Fruit fly (Drosophila melanogaster) Kc167 (cell line): ENCODE results near the gene Smr.
A peak's percentile ranks its signal among the peaks of the same experiment; 100 is the strongest.

Experiments
- Myc ChIP-seq: fragments of >200 bp; optimal IDR thresholded peaks from 2 replicates; lab custom pipeline; 2017; ENCODE audit warnings: missing external identifiers
- Sin3A ChIP-seq: fragments of >200 bp; optimal IDR thresholded peaks from 2 replicates; lab custom pipeline; 2018; ENCODE audit warnings: missing external identifiers
- h ChIP-seq: fragments of >200 bp; optimal IDR thresholded peaks from 3 replicates; lab custom pipeline; 2018; ENCODE audit warnings: missing external identifiers
- insv ChIP-seq: fragments of >200 bp; optimal IDR thresholded peaks from 3 replicates; lab custom pipeline; 2018; ENCODE audit warnings: missing external identifiers
- psq ChIP-seq: fragments of >200 bp; optimal IDR thresholded peaks from 2 replicates; lab custom pipeline; 2017; ENCODE audit warnings: missing external identifiers
- ttk ChIP-seq: sonication (Bioruptor generic); optimal IDR thresholded peaks from 2 replicates; lab custom pipeline; 2017; ENCODE audit warnings: missing external identifiers

Smr gene

dm6 chrX:12665112-12665795 lies 77.2 kb downstream of the Smr start:
- no peak for TF ChIP-seq psq (lab: Kevin White, UChicago)
- peak; percentile 81 for TF ChIP-seq insv (lab: Kevin White, UChicago)
- TF ChIP-seq h (lab: Kevin White, UChicago): peak; percentile 64

dm6 chrX:12664117-12664783 lies 78.2 kb downstream of the Smr start:
- TF ChIP-seq h (lab: Kevin White, UChicago): no peak
- TF ChIP-seq Sin3A: no peak
- TF ChIP-seq insv (lab: Kevin White, UChicago): no peak
- no peak for TF ChIP-seq Myc (lab: Kevin White, UChicago)
- no peak for TF ChIP-seq ttk
- no peak for TF ChIP-seq psq (lab: Kevin White, UChicago)

dm6 chrX:12663464-12663938 lies 78.9 kb downstream of the Smr start:
- TF ChIP-seq Myc (lab: Kevin White, UChicago) (no peak), ttk (no peak), h (lab: Kevin White, UChicago) (no peak), insv (lab: Kevin White, UChicago) (no peak), psq (lab: Kevin White, UChicago) (no peak), Sin3A (no peak)

- TF ChIP-seq ttk: no peak
- no peak for TF ChIP-seq psq (lab: Kevin White, UChicago)
- TF ChIP-seq Myc (lab: Kevin White, UChicago): no peak
- TF ChIP-seq h (lab: Kevin White, UChicago): no peak
- TF ChIP-seq insv (lab: Kevin White, UChicago): no peak
- no peak for TF ChIP-seq Sin3A
Observed at dm6 chrX:12662679-12663463, 79.5 kb downstream of the Smr start.

- no peak for TF ChIP-seq h (lab: Kevin White, UChicago)
- TF ChIP-seq insv (lab: Kevin White, UChicago): no peak
- TF ChIP-seq ttk: no peak
- TF ChIP-seq Sin3A: no peak
- no peak for TF ChIP-seq psq (lab: Kevin White, UChicago)
- TF ChIP-seq Myc (lab: Kevin White, UChicago): no peak
Observed at dm6 chrX:12661435-12661949, 80.9 kb downstream of the Smr start.

dm6 chrX:12660030-12660630 lies 82.3 kb downstream of the Smr start:
- TF ChIP-seq ttk (no peak), psq (lab: Kevin White, UChicago) (no peak)

dm6 chrX:12658999-12659560 lies 83.3 kb downstream of the Smr start, which contains the start of gene Tis11:
TSS of gene Tis11 (plus strand) at chrX:12659415.
- TF ChIP-seq insv (lab: Kevin White, UChicago) (no peak), ttk (no peak), Sin3A (no peak), psq (lab: Kevin White, UChicago) (no peak), Myc (lab: Kevin White, UChicago) (no peak), h (lab: Kevin White, UChicago) (no peak)

- TF ChIP-seq Sin3A (no peak), Myc (lab: Kevin White, UChicago) (no peak), insv (lab: Kevin White, UChicago) (no peak), psq (lab: Kevin White, UChicago) (no peak), h (lab: Kevin White, UChicago) (no peak), ttk (no peak)
Observed at dm6 chrX:12658400-12658998, 83.9 kb downstream of the Smr start.

dm6 chrX:12654288-12654729 lies 88.1 kb downstream of the Smr start:
- TF ChIP-seq Myc (lab: Kevin White, UChicago) (no peak), h (lab: Kevin White, UChicago) (no peak), insv (lab: Kevin White, UChicago) (no peak), psq (lab: Kevin White, UChicago) (no peak), Sin3A (no peak), ttk (no peak)

- TF ChIP-seq Myc (lab: Kevin White, UChicago) (no peak), insv (lab: Kevin White, UChicago) (no peak), Sin3A (no peak), h (lab: Kevin White, UChicago) (no peak), ttk (no peak), psq (lab: Kevin White, UChicago) (no peak)
Observed at dm6 chrX:12653574-12653973, 88.8 kb downstream of the Smr start, which contains the start of gene CkIalpha. TSS of gene CkIalpha (plus strand) at chrX:12653626.

dm6 chrX:12651613-12652012 lies 90.8 kb downstream of the Smr start:
- TF ChIP-seq h (lab: Kevin White, UChicago) (no peak), ttk (no peak), Sin3A (no peak), insv (lab: Kevin White, UChicago) (peak; percentile 6), psq (lab: Kevin White, UChicago) (no peak), Myc (lab: Kevin White, UChicago) (no peak)
